Fruit fly (Drosophila melanogaster) whole organism, embryonic: ENCODE results near the gene SPARC.

Source experiments
- ATbp ChIP-seq: fragments of 200-800 bp; sonication (Bioruptor generic); optimal IDR thresholded peaks from 2 replicates; lab custom pipeline; 2017; ENCODE audit warnings: missing biosample characterization, mild to moderate bottlenecking, missing genetic modification characterization, missing genetic modification reagents
- CG10565 ChIP-seq: fragments of 200-800 bp; sonication (Bioruptor generic); optimal IDR thresholded peaks from 3 replicates; lab custom pipeline; 2016; ENCODE audit warnings: missing biosample characterization, mild to moderate bottlenecking, missing genetic modification characterization
- CG11085 ChIP-seq: fragments of 200-800 bp; sonication (Bioruptor generic); IDR thresholded peaks from 2 replicates; pipeline ENCODE4 v1.3.6; 2022; ENCODE audit warnings: missing biosample characterization, missing genetic modification characterization
- CG11093 ChIP-seq: fragments of 200-800 bp; sonication (Bioruptor generic); IDR thresholded peaks from 3 replicates; pipeline ENCODE4 v1.3.6; 2022; ENCODE audit warnings: missing biosample characterization, missing genetic modification characterization
- CG12155 ChIP-seq: fragments of 200-800 bp; sonication (Bioruptor generic); optimal IDR thresholded peaks from 3 replicates; lab custom pipeline; 2016; ENCODE audit warnings: missing biosample characterization, missing genetic modification characterization
- CG12391 ChIP-seq: fragments of 200-800 bp; sonication (Bioruptor generic); optimal IDR thresholded peaks from 3 replicates; lab custom pipeline; 2018; ENCODE audit warnings: missing biosample characterization, mild to moderate bottlenecking, missing genetic modification characterization, moderate library complexity
- CG13123 ChIP-seq: fragments of 200-800 bp; sonication (Bioruptor generic); optimal IDR thresholded peaks from 2 replicates; lab custom pipeline; 2016; ENCODE audit warnings: missing biosample characterization, missing genetic modification characterization
- CG13894 ChIP-seq: fragments of 200-800 bp; sonication (Bioruptor generic); optimal IDR thresholded peaks from 3 replicates; lab custom pipeline; 2018; ENCODE audit warnings: missing biosample characterization, mild to moderate bottlenecking, missing genetic modification characterization, moderate library complexity
- CG18011 ChIP-seq: fragments of 200-800 bp; sonication (Bioruptor generic); optimal IDR thresholded peaks from 2 replicates; lab custom pipeline; 2017; ENCODE audit warnings: missing biosample characterization, missing genetic modification characterization, mild to moderate bottlenecking, moderate library complexity, missing genotype
- CG18262 ChIP-seq: fragments of 200-800 bp; optimal IDR thresholded peaks from 3 replicates; lab custom pipeline; 2019; ENCODE audit warnings: missing biosample characterization, mild to moderate bottlenecking, missing genetic modification characterization, moderate library complexity
- CG2116 ChIP-seq: fragments of 200-800 bp; sonication (Bioruptor generic); optimal IDR thresholded peaks from 3 replicates; lab custom pipeline; 2018; ENCODE audit warnings: missing biosample characterization, mild to moderate bottlenecking, missing genetic modification characterization
- CG33557 ChIP-seq: fragments of 200-800 bp; sonication (Bioruptor generic); optimal IDR thresholded peaks from 2 replicates; lab custom pipeline; 2019; ENCODE audit warnings: missing biosample characterization, mild to moderate bottlenecking, missing genetic modification characterization, moderate library complexity
- CG34224 ChIP-seq: fragments of 200-800 bp; sonication (Bioruptor generic); IDR thresholded peaks from 3 replicates; pipeline ENCODE4 v1.3.6; 2022; ENCODE audit warnings: missing biosample characterization, missing genetic modification characterization; ENCODE audit not compliant: partially characterized antibody
- CG42726 ChIP-seq: fragments of 200-800 bp; sonication (Bioruptor generic); IDR thresholded peaks from 2 replicates; pipeline ENCODE4 v1.3.6; 2022; ENCODE audit warnings: missing biosample characterization, missing genetic modification characterization; ENCODE audit not compliant: partially characterized antibody
- CG5953 ChIP-seq: fragments of 200-800 bp; sonication (Bioruptor generic); IDR thresholded peaks from 2 replicates; pipeline ENCODE4 v1.3.6; 2022; ENCODE audit warnings: missing biosample characterization, missing genetic modification characterization
- CG8944 ChIP-seq: fragments of 200-800 bp; sonication (Bioruptor generic); optimal IDR thresholded peaks from 3 replicates; lab custom pipeline; 2016; ENCODE audit warnings: missing biosample characterization, missing genetic modification characterization
- CG9215 ChIP-seq: fragments of 200-800 bp; sonication (Bioruptor generic); IDR thresholded peaks from 2 replicates; pipeline ENCODE4 v1.3.6; 2022; ENCODE audit warnings: missing biosample characterization, missing genetic modification characterization
- Dek ChIP-seq: fragments of 200-800 bp; sonication (Bioruptor generic); optimal IDR thresholded peaks from 3 replicates; lab custom pipeline; 2019; ENCODE audit warnings: missing biosample characterization, mild to moderate bottlenecking, missing genetic modification characterization, moderate library complexity
- Dip2 ChIP-seq: fragments of 200-800 bp; sonication (Bioruptor generic); IDR thresholded peaks from 2 replicates; pipeline ENCODE4 v1.3.6; 2022; ENCODE audit warnings: missing biosample characterization, missing genetic modification characterization
- HLH4C ChIP-seq: fragments of 200-800 bp; sonication (Bioruptor generic); IDR thresholded peaks from 3 replicates; pipeline ENCODE4 v1.3.6; 2022; ENCODE audit warnings: missing biosample characterization, missing genetic modification characterization; ENCODE audit not compliant: partially characterized antibody
- Sry-β ChIP-seq: fragments of 200-800 bp; sonication (Bioruptor generic); optimal IDR thresholded peaks from 2 replicates; lab custom pipeline; 2018; ENCODE audit warnings: missing biosample characterization, mild to moderate bottlenecking, missing genetic modification characterization, moderate library complexity
- Tbp ChIP-seq: fragments of >200 bp; optimal IDR thresholded peaks from 2 replicates; lab custom pipeline; 2018; ENCODE audit warnings: missing biosample characterization, missing genetic modification characterization
- Xrp1 ChIP-seq: fragments of 200-800 bp; sonication (Bioruptor generic); IDR thresholded peaks from 2 replicates; pipeline ENCODE4 v1.3.6; 2022; ENCODE audit warnings: missing biosample characterization, missing genetic modification characterization
- ac ChIP-seq: fragments of 200-800 bp; sonication (Bioruptor generic); optimal IDR thresholded peaks from 3 replicates; lab custom pipeline; 2017; ENCODE audit warnings: missing biosample characterization, mild to moderate bottlenecking, missing genetic modification characterization
- aop ChIP-seq: fragments of 200-800 bp; sonication (Bioruptor generic); IDR thresholded peaks from 2 replicates; pipeline ENCODE4 v1.3.6; 2022; ENCODE audit warnings: missing biosample characterization, missing genetic modification characterization
- bbx ChIP-seq: fragments of 200-800 bp; sonication (Bioruptor generic); IDR thresholded peaks from 2 replicates; pipeline ENCODE4 v1.3.6; 2022; ENCODE audit warnings: missing biosample characterization, missing genetic modification characterization; ENCODE audit not compliant: partially characterized antibody
- chinmo ChIP-seq: fragments of 200-800 bp; sonication (Bioruptor generic); IDR thresholded peaks from 4 replicates; pipeline ENCODE4 v1.3.6; 2022; ENCODE audit warnings: missing biosample characterization, missing genetic modification characterization; ENCODE audit not compliant: partially characterized antibody
- dmrt99B ChIP-seq: fragments of 200-800 bp; sonication (Bioruptor generic); optimal IDR thresholded peaks from 2 replicates; lab custom pipeline; 2018; ENCODE audit warnings: missing biosample characterization, mild to moderate bottlenecking, missing genetic modification characterization, moderate library complexity
- esg ChIP-seq: fragments of 200-800 bp; sonication (Bioruptor generic); conservative IDR thresholded peaks from 2 replicates; pipeline ENCODE4 v1.3.6; 2022; ENCODE audit warnings: missing biosample characterization, missing genetic modification characterization
- eve ChIP-seq, 2 experiments: fragments of >200 bp; optimal IDR thresholded peaks; 2 replicates each; lab custom pipeline; 2017; ENCODE audit warnings: missing biosample characterization in 2 of 2, missing genetic modification characterization in 2 of 2
- fu2 ChIP-seq: fragments of 200-800 bp; sonication (Bioruptor generic); optimal IDR thresholded peaks from 2 replicates; lab custom pipeline; 2016; ENCODE audit warnings: missing biosample characterization, missing genetic modification characterization
- gcm ChIP-seq: fragments of 200-800 bp; sonication (Bioruptor generic); optimal IDR thresholded peaks from 2 replicates; lab custom pipeline; 2019; ENCODE audit warnings: missing biosample characterization, mild to moderate bottlenecking, missing genetic modification characterization, moderate library complexity
- nmo ChIP-seq: fragments of 200-800 bp; sonication (Bioruptor generic); optimal IDR thresholded peaks from 2 replicates; lab custom pipeline; 2018; ENCODE audit warnings: missing biosample characterization, mild to moderate bottlenecking, missing genetic modification characterization, moderate library complexity
- oc ChIP-seq: fragments of 200-800 bp; sonication (Bioruptor generic); optimal IDR thresholded peaks from 2 replicates; lab custom pipeline; 2018; ENCODE audit warnings: missing biosample characterization, mild to moderate bottlenecking, missing genetic modification characterization, moderate library complexity
- pfk ChIP-seq: fragments of 200-800 bp; sonication (Bioruptor generic); optimal IDR thresholded peaks from 2 replicates; lab custom pipeline; 2018; ENCODE audit warnings: missing biosample characterization, mild to moderate bottlenecking, missing genetic modification characterization, moderate library complexity
- pros ChIP-seq: fragments of 200-800 bp; sonication (Bioruptor generic); optimal IDR thresholded peaks from 3 replicates; lab custom pipeline; 2019; ENCODE audit warnings: missing biosample characterization, mild to moderate bottlenecking, missing genetic modification characterization, moderate library complexity
- sd ChIP-seq: fragments of 200-800 bp; sonication (Bioruptor generic); optimal IDR thresholded peaks from 3 replicates; lab custom pipeline; 2018; ENCODE audit warnings: missing biosample characterization, mild to moderate bottlenecking, missing genetic modification characterization, moderate library complexity
- sisA ChIP-seq: fragments of 200-800 bp; sonication (Bioruptor generic); IDR thresholded peaks from 2 replicates; pipeline ENCODE4 v1.3.6; 2022; ENCODE audit warnings: missing biosample characterization, missing genetic modification characterization
- wek ChIP-seq: fragments of 200-800 bp; sonication (Bioruptor generic); optimal IDR thresholded peaks from 3 replicates; lab custom pipeline; 2018; ENCODE audit warnings: missing biosample characterization, mild to moderate bottlenecking, missing genetic modification characterization, moderate library complexity
- zf30C ChIP-seq: fragments of 200-800 bp; sonication (Bioruptor generic); optimal IDR thresholded peaks from 3 replicates; lab custom pipeline; 2018; ENCODE audit warnings: missing biosample characterization, mild to moderate bottlenecking, missing genetic modification characterization

The SPARC gene

DNA sequence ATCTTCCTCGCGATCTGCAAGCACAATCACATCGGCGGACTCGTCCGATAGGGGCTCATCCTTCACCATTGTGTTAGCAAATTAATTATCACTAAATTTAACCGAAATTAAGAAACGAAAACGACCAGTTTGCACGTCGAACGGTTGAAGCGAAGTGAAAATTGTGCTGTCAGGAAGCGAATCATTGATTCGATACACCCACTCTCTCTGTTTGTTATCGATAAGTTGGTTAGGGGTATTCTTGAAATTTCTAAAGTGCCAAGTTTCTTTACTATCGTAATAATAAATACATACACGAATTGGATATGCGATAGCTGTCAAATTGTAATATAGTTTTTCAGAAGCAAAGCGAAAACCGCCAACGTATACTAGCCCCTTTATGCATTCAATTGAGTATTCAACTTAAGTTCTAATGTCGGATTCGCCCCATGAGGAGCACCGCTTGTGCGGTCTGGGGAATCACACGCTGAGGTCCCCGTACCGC is 3.8 kb upstream of the SPARC start, which contains the start of gene Rb97D (continued):
- TF ChIP-seq CG2116 (GFP tag; lab: Kevin White, UChicago), result peak; percentile 56
- TF ChIP-seq CG34224 (GFP tag; lab: Robert Waterston, UW), result peak; percentile 90
- TF ChIP-seq Sry-β (GFP tag; lab: Kevin White, UChicago), result peak; percentile 7
- peak; percentile 95 for TF ChIP-seq wek (GFP tag; lab: Kevin White, UChicago)
- peak; percentile 35 for TF ChIP-seq sd (tag; lab: Kevin White, UChicago)
- no peak for TF ChIP-seq pros (GFP tag; lab: Kevin White, UChicago)
- TF ChIP-seq CG13894 (tag; lab: Kevin White, UChicago), result peak; percentile 44
- TF ChIP-seq CG42726 (GFP tag; lab: Robert Waterston, UW), result peak; percentile 38; the same call in 1 of the 2 replicates
- TF ChIP-seq esg (GFP tag; lab: Robert Waterston, UW), result no peak; the same call in 1 of the 2 replicates
- peak; percentile 43 for TF ChIP-seq fu2 (GFP tag; lab: Kevin White, UChicago)
- TF ChIP-seq CG12391 (tag; lab: Kevin White, UChicago), result peak; percentile 72
- TF ChIP-seq zf30C, result no peak
- TF ChIP-seq ATbp (GFP tag; lab: Kevin White, UChicago), result no peak
- peak; percentile 59 for TF ChIP-seq CG8944 (GFP tag; lab: Kevin White, UChicago)
- TF ChIP-seq HLH4C (GFP tag; lab: Robert Waterston, UW), result peak; percentile 82
- TF ChIP-seq dmrt99B (tag; lab: Kevin White, UChicago), result peak; percentile 52
- no peak for TF ChIP-seq CG10565
- peak; percentile 62 for TF ChIP-seq Dek
- TF ChIP-seq CG18262 (tag; lab: Kevin White, UChicago), result peak; percentile 62
- TF ChIP-seq ac (GFP tag; lab: Kevin White, UChicago), result peak; percentile 24
- peak; percentile 24 for TF ChIP-seq CG13123 (GFP tag; lab: Kevin White, UChicago)
- peak; percentile 73 for TF ChIP-seq CG12155
- peak; percentile 78 for TF ChIP-seq Xrp1 (GFP tag; lab: Robert Waterston, UW)
- peak; percentile 62 for TF ChIP-seq sisA (GFP tag; lab: Robert Waterston, UW)
- TF ChIP-seq nmo (GFP tag; lab: Kevin White, UChicago), result peak; percentile 73
- no peak for TF ChIP-seq pfk (GFP tag; lab: Kevin White, UChicago)
- no peak for TF ChIP-seq Dip2 (GFP tag; lab: Robert Waterston, UW)
- peak; percentile 62 for TF ChIP-seq CG18011 (GFP tag; lab: Kevin White, UChicago)
- TF ChIP-seq CG11093 (GFP tag; lab: Robert Waterston, UW), result 0 out of 3 replicates have a peak, but pooled peaks have one; percentile 27
- TF ChIP-seq bbx, result peak; percentile 85
- TF ChIP-seq CG5953, result peak; percentile 53; the same call in 1 of the 2 replicates
- TF ChIP-seq CG9215, result peak; percentile 45
- TF ChIP-seq oc (tag; lab: Kevin White, UChicago), result peak; percentile 29
- TF ChIP-seq CG11085, result peak; percentile 61; the same call in 1 of the 2 replicates
- TF ChIP-seq aop, result no peak
- TF ChIP-seq Tbp (GFP tag; lab: Kevin White, UChicago), result no peak
- peak; percentile 48 for TF ChIP-seq gcm (GFP tag; lab: Kevin White, UChicago)
- TF ChIP-seq CG33557 (GFP tag; lab: Kevin White, UChicago), result peak; percentile 66
- no peak for TF ChIP-seq eve (GFP tag; optimal IDR thresholded peaks at IDR 0.05; lab: Kevin White, UChicago)
- TF ChIP-seq chinmo (GFP tag; lab: Robert Waterston, UW), result 0 out of 4 replicates have a peak, but pooled peaks have one; percentile 27
